Worm (Caenorhabditis elegans) whole organism, early embryonic: ENCODE measurements around the gene tmed-10.

ENCODE experiments used
- F13C5.2 ChIP-seq: sonication (generic microtip); optimal IDR thresholded peaks from 2 replicates; lab custom pipeline; 2017; ENCODE audit warnings: mild to moderate bottlenecking, missing genetic modification characterization, inconsistent platforms, missing compliant biosample characterization
- aly-1 ChIP-seq: sonication (generic microtip); optimal IDR thresholded peaks from 2 replicates; lab custom pipeline; 2016; ENCODE audit warnings: missing genetic modification characterization, missing compliant biosample characterization
- ama-1 ChIP-seq: fragments of 150-350 bp; optimal IDR thresholded peaks from 2 replicates; lab custom pipeline; 2014
- ceh-36 ChIP-seq: sonication (generic microtip); optimal IDR thresholded peaks from 2 replicates; lab custom pipeline; 2016; ENCODE audit warnings: missing genetic modification characterization, inconsistent platforms, missing compliant biosample characterization
- ets-7 ChIP-seq: sonication (generic microtip); optimal IDR thresholded peaks from 2 replicates; lab custom pipeline; 2016; ENCODE audit warnings: missing genotype, missing genetic modification characterization, missing compliant biosample characterization
- flt-1 ChIP-seq: fragments of 200-800 bp; sonication (Bioruptor generic); IDR thresholded peaks from 2 replicates; pipeline ENCODE4 v1.3.6; 2022; ENCODE audit warnings: missing genetic modification characterization, missing compliant biosample characterization
- hmbx-1 ChIP-seq: sonication (generic microtip); optimal IDR thresholded peaks from 2 replicates; lab custom pipeline; 2016; ENCODE audit warnings: mild to moderate bottlenecking, missing genetic modification characterization, missing compliant biosample characterization
- hmg-4 ChIP-seq: fragments of 200-800 bp; sonication (Bioruptor generic); optimal IDR thresholded peaks from 2 replicates; lab custom pipeline; 2018; ENCODE audit warnings: mild to moderate bottlenecking, missing genetic modification characterization, missing compliant biosample characterization
- hnd-1 ChIP-seq: sonication (generic microtip); optimal IDR thresholded peaks from 2 replicates; lab custom pipeline; 2016; ENCODE audit warnings: missing genetic modification characterization, missing compliant biosample characterization
- tbx-37 ChIP-seq: fragments of 200-800 bp; sonication (Bioruptor generic); conservative IDR thresholded peaks from 2 replicates; pipeline ENCODE4 v1.3.6; 2022; ENCODE audit warnings: missing genetic modification reagents, missing genetic modification characterization, missing compliant biosample characterization
- tra-4 ChIP-seq: sonication (generic microtip); optimal IDR thresholded peaks from 2 replicates; lab custom pipeline; 2017; ENCODE audit warnings: missing genetic modification characterization, missing compliant biosample characterization

DNA sequence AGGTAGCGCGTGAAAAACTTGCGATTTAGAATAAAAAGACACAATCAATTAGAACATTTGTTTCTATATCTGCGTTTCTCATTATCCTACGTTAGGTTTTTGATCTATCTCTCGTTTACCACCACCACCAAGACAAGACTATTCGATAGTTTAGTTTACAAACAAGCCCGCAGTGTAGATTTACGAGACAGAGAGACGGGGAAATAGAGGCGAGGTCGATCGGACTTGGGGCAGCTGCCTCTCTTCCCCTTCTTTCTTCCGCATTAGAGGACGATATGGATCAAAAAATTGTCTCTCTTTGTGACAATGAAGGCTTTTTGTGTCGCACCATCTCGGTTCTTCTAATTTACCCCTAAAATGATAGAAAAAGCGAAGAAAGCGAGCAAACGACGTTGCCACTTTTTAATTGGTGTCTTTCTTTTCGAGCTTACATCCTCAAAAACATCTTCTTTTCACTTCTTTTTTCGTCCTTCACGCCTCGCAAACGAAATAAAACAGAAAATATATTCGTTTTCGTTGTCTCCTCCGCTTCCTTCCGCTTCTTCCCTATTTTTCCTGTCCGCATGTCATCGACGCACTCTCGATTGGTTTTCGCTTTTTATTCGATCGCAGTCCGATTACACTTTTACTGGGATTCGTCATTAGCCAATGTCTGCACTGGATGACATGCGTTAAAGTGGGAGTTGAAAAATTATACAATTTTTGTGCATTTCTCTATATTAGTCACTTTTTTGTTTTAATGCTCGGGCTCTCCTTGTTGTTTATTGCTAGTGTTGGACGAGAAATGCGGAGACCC lies 45.2 kb downstream of the tmed-10 start:
- TF ChIP-seq hnd-1 (tag; lab: Kevin White, UChicago) = no peak
- no peak for TF ChIP-seq aly-1
- TF ChIP-seq tbx-37 (GFP tag; lab: Robert Waterston, UW) = no peak
- peak; percentile 52 for TF ChIP-seq hmg-4 (GFP tag; lab: Kevin White, UChicago)
- no peak for TF ChIP-seq ceh-36 (tag; lab: Kevin White, UChicago)
- TF ChIP-seq ama-1 (lab: Kevin White, UChicago) = no peak
- no peak for TF ChIP-seq ets-7 (tag; lab: Kevin White, UChicago)
- no peak for TF ChIP-seq F13C5.2 (tag; lab: Kevin White, UChicago)
- TF ChIP-seq flt-1 = no peak
- TF ChIP-seq tra-4 (tag; lab: Kevin White, UChicago) = no peak
- TF ChIP-seq hmbx-1 (tag; lab: Kevin White, UChicago) = no peak
